Worm (Caenorhabditis elegans) whole organism, young adult: Measurements from ENCODE around the gene rap-2.

Experiments
- C06A6.2 ChIP-seq: fragments of 200-800 bp; sonication (Bioruptor generic); conservative IDR thresholded peaks from 2 replicates; pipeline ENCODE4 v1.3.6; 2022; ENCODE audit warnings: missing genetic modification characterization, missing compliant biosample characterization
- T07F8.4 ChIP-seq: sonication (generic microtip); optimal IDR thresholded peaks from 2 replicates; lab custom pipeline; 2016; ENCODE audit warnings: mild to moderate bottlenecking, missing genetic modification characterization, moderate library complexity, missing compliant biosample characterization
- Y53G8AR.9 ChIP-seq: fragments of 200-800 bp; sonication (Bioruptor generic); conservative IDR thresholded peaks from 2 replicates; pipeline ENCODE4 v1.3.6; 2022; ENCODE audit warnings: missing genetic modification reagents, missing genetic modification characterization, missing compliant biosample characterization
- Y79H2A.3 ChIP-seq: fragments of 200-800 bp; sonication (Bioruptor generic); conservative IDR thresholded peaks from 2 replicates; pipeline ENCODE4 v1.3.6; 2022; ENCODE audit warnings: missing genetic modification reagents, missing genetic modification characterization, missing compliant biosample characterization
- ama-1 ChIP-seq, 3 experiments: fragments of 150-350 bp in 1 of 3; sonication (generic microtip) in 2 of 3; optimal IDR thresholded peaks; 2 replicates each; lab custom pipeline; 2014 to 2018; ENCODE audit warnings: missing biosample characterization in 2 of 3, missing genetic modification characterization in 2 of 3, missing genetic modification reagents in 2 of 3
- aptf-3 ChIP-seq: fragments of 200-800 bp; sonication (Bioruptor generic); IDR thresholded peaks from 2 replicates; pipeline ENCODE4 v1.3.6; 2022; ENCODE audit warnings: missing genetic modification characterization, missing compliant biosample characterization
- attf-3 ChIP-seq: fragments of 200-800 bp; sonication (Bioruptor generic); conservative IDR thresholded peaks from 2 replicates; pipeline ENCODE4 v1.3.6; 2022; ENCODE audit warnings: missing genetic modification reagents, missing genetic modification characterization, missing compliant biosample characterization
- ceh-27 ChIP-seq: fragments of 200-800 bp; sonication (Bioruptor generic); optimal IDR thresholded peaks from 2 replicates; lab custom pipeline; 2018; ENCODE audit warnings: mild to moderate bottlenecking, missing genetic modification characterization, moderate library complexity, missing compliant biosample characterization
- ceh-40 ChIP-seq: fragments of 200-800 bp; sonication (Bioruptor generic); IDR thresholded peaks from 2 replicates; pipeline ENCODE4 v1.3.6; 2022; ENCODE audit warnings: missing genetic modification characterization, missing compliant biosample characterization
- ceh-79 ChIP-seq: sonication (generic microtip); optimal IDR thresholded peaks from 2 replicates; lab custom pipeline; 2017; ENCODE audit warnings: mild to moderate bottlenecking, missing genetic modification characterization, missing compliant biosample characterization
- chd-7 ChIP-seq: sonication (generic microtip); optimal IDR thresholded peaks from 2 replicates; lab custom pipeline; 2016; ENCODE audit warnings: mild to moderate bottlenecking, missing genetic modification characterization, moderate library complexity, missing compliant biosample characterization
- efl-1 ChIP-seq: fragments of 150-350 bp; optimal IDR thresholded peaks from 2 replicates; lab custom pipeline; 2014; ENCODE audit warnings: missing biosample characterization, missing genetic modification reagents, missing genetic modification characterization
- egl-18 ChIP-seq: fragments of 200-800 bp; sonication (Bioruptor generic); IDR thresholded peaks from 2 replicates; pipeline ENCODE4 v1.3.6; 2022; ENCODE audit warnings: missing genetic modification reagents, missing genetic modification characterization, missing compliant biosample characterization
- egrh-3 ChIP-seq: fragments of 200-800 bp; sonication (Bioruptor generic); IDR thresholded peaks from 2 replicates; pipeline ENCODE4 v1.3.6; 2022; ENCODE audit warnings: missing genetic modification reagents, missing genetic modification characterization, missing compliant biosample characterization
- ets-4 ChIP-seq: fragments of 200-800 bp; sonication (Bioruptor generic); optimal IDR thresholded peaks from 2 replicates; lab custom pipeline; 2018; ENCODE audit warnings: mild to moderate bottlenecking, missing genetic modification characterization, missing compliant biosample characterization
- fkh-3 ChIP-seq: sonication (generic microtip); optimal IDR thresholded peaks from 2 replicates; lab custom pipeline; 2016; ENCODE audit warnings: mild to moderate bottlenecking, missing genetic modification characterization, missing compliant biosample characterization
- him-1 ChIP-seq: sonication (generic microtip); optimal IDR thresholded peaks from 2 replicates; lab custom pipeline; 2016; ENCODE audit warnings: missing genotype, missing genetic modification reagents, missing genetic modification characterization, missing compliant biosample characterization
- hlh-26 ChIP-seq: fragments of 200-800 bp; sonication (Bioruptor generic); conservative IDR thresholded peaks from 2 replicates; pipeline ENCODE4 v1.3.6; 2022; ENCODE audit warnings: missing genetic modification reagents, missing genetic modification characterization, missing compliant biosample characterization
- hmg-1.2 ChIP-seq: fragments of 200-800 bp; sonication (Bioruptor generic); IDR thresholded peaks from 2 replicates; pipeline ENCODE4 v1.3.6; 2022; ENCODE audit warnings: missing genetic modification reagents, missing genetic modification characterization, missing compliant biosample characterization
- lag-1 ChIP-seq: fragments of 200-800 bp; sonication (Bioruptor generic); IDR thresholded peaks from 2 replicates; pipeline ENCODE4 v1.3.6; 2022; ENCODE audit warnings: missing genetic modification reagents, missing genetic modification characterization, missing compliant biosample characterization
- let-607 ChIP-seq, 2 experiments: fragments of 200-800 bp in 1 of 2; sonication (Bioruptor generic) in 1 of 2; sonication (generic microtip) in 1 of 2; optimal IDR thresholded peaks; 2 replicates each; lab custom pipeline; 2016 to 2018; ENCODE audit warnings: mild to moderate bottlenecking in 2 of 2, missing compliant biosample characterization in 2 of 2, missing genetic modification characterization in 2 of 2, moderate library complexity in 2 of 2, missing genotype in 1 of 2
- lin-26 ChIP-seq: fragments of 200-800 bp; sonication (Bioruptor generic); IDR thresholded peaks from 2 replicates; pipeline ENCODE4 v1.3.6; 2022; ENCODE audit warnings: missing genetic modification reagents, missing genetic modification characterization, missing compliant biosample characterization
- lin-35 ChIP-seq, 3 experiments: fragments of 150-350 bp in 2 of 3; sonication (generic microtip) in 1 of 3; optimal IDR thresholded peaks; 2 replicates each; lab custom pipeline; 2014 to 2018; ENCODE audit warnings: missing biosample characterization in 3 of 3, missing genetic modification characterization in 3 of 3, missing genetic modification reagents in 3 of 3
- madf-3 ChIP-seq: fragments of 200-800 bp; sonication (Bioruptor generic); IDR thresholded peaks from 2 replicates; pipeline ENCODE4 v1.3.6; 2022; ENCODE audit warnings: missing genetic modification reagents, missing genetic modification characterization, missing compliant biosample characterization
- madf-6 ChIP-seq: fragments of 200-800 bp; sonication (Bioruptor generic); IDR thresholded peaks from 2 replicates; pipeline ENCODE4 v1.3.6; 2022; ENCODE audit warnings: missing genetic modification reagents, missing genetic modification characterization, missing compliant biosample characterization
- mcd-1 ChIP-seq: fragments of 200-800 bp; sonication (Bioruptor generic); IDR thresholded peaks from 2 replicates; pipeline ENCODE4 v1.3.6; 2022; ENCODE audit warnings: missing genetic modification reagents, missing genetic modification characterization, missing compliant biosample characterization
- nhr-80 ChIP-seq: sonication (generic microtip); optimal IDR thresholded peaks from 2 replicates; lab custom pipeline; 2016; ENCODE audit warnings: missing genetic modification characterization, missing compliant biosample characterization
- nhr-90 ChIP-seq: sonication (generic microtip); optimal IDR thresholded peaks from 2 replicates; lab custom pipeline; 2016; ENCODE audit warnings: missing genotype, mild to moderate bottlenecking, missing genetic modification characterization, missing compliant biosample characterization
- rec-8 ChIP-seq, 2 experiments: sonication (generic microtip); optimal IDR thresholded peaks; 2 replicates each; lab custom pipeline; 2016; ENCODE audit warnings: mild to moderate bottlenecking in 2 of 2, missing genetic modification characterization in 2 of 2, missing genetic modification reagents in 2 of 2, missing genotype in 2 of 2, missing biosample characterization in 1 of 2, missing compliant biosample characterization in 1 of 2, moderate library complexity in 1 of 2
- snpc-1.1 ChIP-seq: sonication (generic microtip); optimal IDR thresholded peaks from 2 replicates; lab custom pipeline; 2017; ENCODE audit warnings: missing genetic modification characterization, mild to moderate bottlenecking, missing compliant biosample characterization, antibody characterized with exemption, moderate library complexity, missing genotype, missing genetic modification reagents; ENCODE audit not compliant: insufficient read depth
- sptf-2 ChIP-seq: fragments of 200-800 bp; sonication (Bioruptor generic); optimal IDR thresholded peaks from 2 replicates; lab custom pipeline; 2018; ENCODE audit warnings: mild to moderate bottlenecking, missing genetic modification characterization, missing compliant biosample characterization
- zfh-2 ChIP-seq: fragments of 200-800 bp; sonication (Bioruptor generic); conservative IDR thresholded peaks from 2 replicates; pipeline ENCODE4 v1.3.6; 2022; ENCODE audit warnings: missing genetic modification reagents, missing genetic modification characterization, missing compliant biosample characterization
- ztf-25 ChIP-seq: fragments of 200-800 bp; sonication (Bioruptor generic); IDR thresholded peaks from 2 replicates; pipeline ENCODE4 v1.3.6; 2022; ENCODE audit warnings: missing genetic modification reagents, missing genetic modification characterization, missing compliant biosample characterization
- ztf-28 ChIP-seq: fragments of 200-800 bp; sonication (Bioruptor generic); IDR thresholded peaks from 2 replicates; pipeline ENCODE4 v1.3.6; 2022; ENCODE audit warnings: missing genetic modification reagents, missing genetic modification characterization, missing compliant biosample characterization
- ztf-3 ChIP-seq: fragments of 200-800 bp; sonication (Bioruptor generic); optimal IDR thresholded peaks from 2 replicates; lab custom pipeline; 2018; ENCODE audit warnings: mild to moderate bottlenecking, missing genetic modification characterization, missing compliant biosample characterization

rap-2 gene

ce11 chrV:15059534-15059933 is 4.4 kb downstream of the rap-2 start, which contains the start of the genes mcm-3 and C25D7.15 (continued):
- TF ChIP-seq C06A6.2, result no peak
- no peak for TF ChIP-seq rec-8 (tag; optimal IDR thresholded peaks at IDR 0.05; lab: Kevin White, UChicago)
- TF ChIP-seq ztf-25 (GFP tag; lab: Robert Waterston, UW), result no peak
- TF ChIP-seq lin-35 (GFP tag; optimal IDR thresholded peaks at IDR 0.05; lab: Kevin White, UChicago), result peak in 2 of 3 experiments; percentile 45 to 62
- TF ChIP-seq madf-3 (GFP tag; lab: Robert Waterston, UW), result peak; percentile 78; the same call in 1 of the 2 replicates
- no peak for TF ChIP-seq ztf-28 (GFP tag; lab: Robert Waterston, UW)
- peak; percentile 46; the same call in 1 of the 2 replicates for TF ChIP-seq hmg-1.2 (GFP tag; lab: Robert Waterston, UW)
- no peak for TF ChIP-seq nhr-90 (tag; lab: Kevin White, UChicago)
- TF ChIP-seq aptf-3 (GFP tag; lab: Robert Waterston, UW), result no peak
- TF ChIP-seq T07F8.4 (tag; lab: Kevin White, UChicago), result no peak
- no peak for TF ChIP-seq ceh-40 (GFP tag; lab: Robert Waterston, UW)
- TF ChIP-seq madf-6 (GFP tag; lab: Robert Waterston, UW), result peak; percentile 97
- TF ChIP-seq nhr-80 (tag; lab: Kevin White, UChicago), result no peak
- TF ChIP-seq chd-7 (tag; lab: Kevin White, UChicago), result no peak
- TF ChIP-seq Y53G8AR.9, result no peak
- no peak for TF ChIP-seq lag-1 (GFP tag; lab: Robert Waterston, UW)
- TF ChIP-seq ama-1 (optimal IDR thresholded peaks at IDR 0.05; lab: Kevin White, UChicago), result no peak
- TF ChIP-seq ama-1 (GFP tag; optimal IDR thresholded peaks at IDR 0.05; lab: Kevin White, UChicago), result no peak
- TF ChIP-seq snpc-1.1, result peak; percentile 46
- TF ChIP-seq egl-18 (GFP tag; lab: Robert Waterston, UW), result no peak
- no peak for TF ChIP-seq sptf-2 (GFP tag; lab: Kevin White, UChicago)
- no peak for TF ChIP-seq zfh-2 (GFP tag; lab: Robert Waterston, UW)
- no peak for TF ChIP-seq ets-4 (GFP tag; lab: Kevin White, UChicago)
- no peak for TF ChIP-seq Y79H2A.3 (GFP tag; lab: Robert Waterston, UW)
- TF ChIP-seq mcd-1 (GFP tag; lab: Robert Waterston, UW), result peak; percentile 49
- no peak for TF ChIP-seq hlh-26 (GFP tag; lab: Robert Waterston, UW)
- no peak for TF ChIP-seq egrh-3 (GFP tag; lab: Robert Waterston, UW)
- TF ChIP-seq ceh-27 (GFP tag; lab: Kevin White, UChicago), result no peak
- TF ChIP-seq let-607 (tag; optimal IDR thresholded peaks at IDR 0.05; lab: Kevin White, UChicago), result no peak
- peak; percentile 53 for TF ChIP-seq him-1 (tag; lab: Kevin White, UChicago)
- TF ChIP-seq efl-1 (GFP tag; lab: Kevin White, UChicago), result peak; percentile 96
- TF ChIP-seq attf-3 (GFP tag; lab: Robert Waterston, UW), result 0 out of 2 replicates have a peak, but pooled peaks have one; percentile 42

- TF ChIP-seq sptf-2 (GFP tag; lab: Kevin White, UChicago) (no peak), lin-26 (GFP tag; lab: Robert Waterston, UW) (peak; percentile 60; the same call in 1 of the 2 replicates)
These were observed 4.9 kb downstream of the rap-2 start for ce11 chrV:15058965-15059364.

DNA sequence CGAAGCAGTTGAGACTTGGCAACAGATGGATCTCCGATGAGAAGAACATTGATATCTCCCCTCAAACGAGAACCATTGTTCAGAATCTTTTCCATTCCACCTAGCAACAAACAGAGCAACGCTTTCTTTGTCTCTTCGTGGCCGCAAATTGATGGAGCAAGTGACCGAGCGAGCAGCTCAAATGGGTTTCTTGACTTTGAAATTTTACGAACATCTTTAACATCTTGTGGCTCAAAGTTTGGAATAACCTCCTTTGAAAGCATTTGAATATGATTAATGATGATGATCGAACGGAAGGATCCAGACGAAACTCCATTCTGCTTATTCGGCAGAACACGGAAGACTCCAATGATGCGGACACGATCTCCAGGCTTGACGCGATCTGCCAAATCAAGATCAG is 5.5 kb downstream of the rap-2 start:
- TF ChIP-seq fkh-3 (tag; lab: Kevin White, UChicago) (no peak), ceh-79 (tag; lab: Kevin White, UChicago) (no peak), ztf-3 (GFP tag; lab: Kevin White, UChicago) (no peak)
